6 worm cellular contexts compared by ENCODE assay signal in genomic region chrIV:4284989-4285388, ce11.
TF ChIP-seq lines count a peak whose summit lies in the region.

No protein-coding gene starts in this region.

TF ChIP-seq in whole organism, L1 larva, 84 proteins besides CTCF, POLR2A, EP300 and RAD21:
- peak; percentile 29 for TF ChIP-seq elt-2 (tag; optimal IDR thresholded peaks at IDR 0.05; lab: Kevin White, UChicago)
- no peak for TF ChIP-seq efl-1 (optimal IDR thresholded peaks at IDR 0.05; lab: Kevin White, UChicago)
- peak in 1 of 2 experiments; percentile 0 for TF ChIP-seq efl-1 (GFP tag; optimal IDR thresholded peaks at IDR 0.05 in 1 of 2; lab: Kevin White, UChicago)
- no peak for TF ChIP-seq elt-3 (tag; optimal IDR thresholded peaks at IDR 0.05; lab: Kevin White, UChicago)
TF ChIP-seq in whole organism, L1 larva: peak in this region for 2.

TF ChIP-seq in whole organism, L2 larva, 48 proteins besides CTCF, POLR2A, EP300 and RAD21:
- TF ChIP-seq unc-55 (GFP tag; optimal IDR thresholded peaks at IDR 0.05; lab: Kevin White, UChicago) (no peak), fos-1 (tag; optimal IDR thresholded peaks at IDR 0.05; lab: Kevin White, UChicago) (peak; percentile 89), skn-1 (tag; optimal IDR thresholded peaks at IDR 0.05; lab: Kevin White, UChicago) (peak; percentile 8), gmeb-1 (tag; optimal IDR thresholded peaks at IDR 0.05; lab: Kevin White, UChicago) (peak; percentile 13), nhr-25 (tag; optimal IDR thresholded peaks at IDR 0.05; lab: Kevin White, UChicago) (no peak), ZK546.5 (tag; optimal IDR thresholded peaks at IDR 0.05; lab: Kevin White, UChicago) (no peak)

TF ChIP-seq in whole organism, L3 larva, 47 proteins besides CTCF, POLR2A, EP300 and RAD21:
- no peak for TF ChIP-seq nhr-43 (tag; optimal IDR thresholded peaks at IDR 0.05; lab: Kevin White, UChicago; ENCODE audit: poor library complexity, severe bottlenecking)
- no peak for TF ChIP-seq hmg-11 (tag; optimal IDR thresholded peaks at IDR 0.05; lab: Kevin White, UChicago)
- TF ChIP-seq fkh-10 (GFP tag; optimal IDR thresholded peaks at IDR 0.05; lab: Kevin White, UChicago) = no peak
- peak; percentile 48 for TF ChIP-seq pqm-1 (tag; optimal IDR thresholded peaks at IDR 0.05; lab: Kevin White, UChicago)
- peak; percentile 64 for TF ChIP-seq elt-2 (tag; optimal IDR thresholded peaks at IDR 0.05; lab: Kevin White, UChicago)
- TF ChIP-seq ceh-16 (tag; optimal IDR thresholded peaks at IDR 0.05; lab: Kevin White, UChicago) = no peak
- TF ChIP-seq eor-1 (tag; optimal IDR thresholded peaks at IDR 0.05; lab: Kevin White, UChicago) = no peak
- no peak for TF ChIP-seq elt-3 (tag; optimal IDR thresholded peaks at IDR 0.05; lab: Kevin White, UChicago)

TF ChIP-seq in whole organism, L4 larva, 104 proteins besides CTCF, POLR2A, EP300 and RAD21:
- TF ChIP-seq unc-62 (GFP tag; optimal IDR thresholded peaks at IDR 0.05 in 1 of 2; lab: Kevin White, UChicago) (no peak), unc-62 (tag; optimal IDR thresholded peaks at IDR 0.05; lab: Kevin White, UChicago) (no peak), ZK337.2 (GFP tag; IDR thresholded peaks at IDR 0.05; lab: Robert Waterston, UW) (no peak), dmd-6 (GFP tag; IDR thresholded peaks at IDR 0.05; lab: Robert Waterston, UW) (peak; percentile 45; the same call in 1 of the 2 replicates), dmd-8 (GFP tag; IDR thresholded peaks at IDR 0.05; lab: Robert Waterston, UW) (no peak), daf-16 (GFP tag; optimal IDR thresholded peaks at IDR 0.05; lab: Kevin White, UChicago) (no peak), daf-16 (tag; optimal IDR thresholded peaks at IDR 0.05; lab: Kevin White, UChicago) (peak; percentile 61), pha-4 (GFP tag; IDR thresholded peaks at IDR 0.05; lab: Robert Waterston, UW) (no peak), pha-4 (tag; optimal IDR thresholded peaks at IDR 0.05; lab: Kevin White, UChicago) (no peak), snpc-4 (tag; optimal IDR thresholded peaks at IDR 0.05; lab: Kevin White, UChicago) (no peak), nhr-77 (tag; optimal IDR thresholded peaks at IDR 0.05; lab: Kevin White, UChicago) (peak; percentile 8), nhr-28 (tag; optimal IDR thresholded peaks at IDR 0.05; lab: Kevin White, UChicago) (peak; percentile 58), vab-7 (GFP tag; IDR thresholded peaks at IDR 0.05; lab: Robert Waterston, UW) (no peak), skn-1 (tag; optimal IDR thresholded peaks at IDR 0.05; lab: Kevin White, UChicago) (no peak), mdl-1 (tag; optimal IDR thresholded peaks at IDR 0.05; lab: Kevin White, UChicago) (no peak), pqm-1 (tag; optimal IDR thresholded peaks at IDR 0.05; lab: Kevin White, UChicago) (peak; percentile 56)

TF ChIP-seq in whole organism, late embryonic, 69 proteins besides CTCF, POLR2A, EP300 and RAD21:
- peak; percentile 42 for TF ChIP-seq elt-2 (tag; optimal IDR thresholded peaks at IDR 0.05; lab: Kevin White, UChicago)
- TF ChIP-seq fkh-10 (GFP tag; optimal IDR thresholded peaks at IDR 0.05; lab: Kevin White, UChicago) = no peak
TF ChIP-seq in whole organism, late embryonic: peak in this region for 1.

TF ChIP-seq in whole organism, young adult, 124 proteins besides CTCF, POLR2A, EP300 and RAD21:
- TF ChIP-seq nhr-179 (tag; optimal IDR thresholded peaks at IDR 0.05; lab: Kevin White, UChicago) (no peak), nhr-80 (tag; optimal IDR thresholded peaks at IDR 0.05; lab: Kevin White, UChicago) (peak; percentile 75), cebp-1 (GFP tag; IDR thresholded peaks at IDR 0.05; lab: Robert Waterston, UW) (peak; percentile 22; the same call in 1 of the 2 replicates), cebp-1 (tag; optimal IDR thresholded peaks at IDR 0.05; lab: Kevin White, UChicago) (no peak), egl-18 (GFP tag; IDR thresholded peaks at IDR 0.05; lab: Robert Waterston, UW) (no peak)
